Fruit fly (Drosophila melanogaster): Measurements from ENCODE around the gene CG14052.

Gene CG14052

DNA sequence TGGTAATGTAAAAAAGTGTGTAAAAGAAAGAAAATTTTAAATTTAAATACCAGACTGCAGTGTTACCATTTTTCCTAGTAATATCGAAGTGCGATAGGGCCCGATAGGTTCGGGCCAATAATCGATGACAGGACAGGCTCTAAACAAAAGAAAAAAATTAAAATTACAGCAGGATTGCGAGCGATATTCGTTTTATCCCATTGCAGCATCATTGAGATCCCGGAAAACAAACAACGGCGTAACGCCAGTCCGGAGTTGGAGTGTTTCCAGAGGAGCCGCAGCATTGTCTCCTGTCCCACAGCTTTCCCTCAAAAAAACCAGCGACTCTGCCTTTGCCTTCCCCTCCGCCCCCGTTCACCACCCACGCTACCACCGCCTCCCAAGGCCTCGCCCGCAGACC lies 1.6 kb downstream of the CG14052 start, which contains the start of gene pcx:
pcx (plus strand) TSS at position 159 of the 400 bp plus-strand sequence.
- no peak for TF ChIP-seq Clk (GFP tag; optimal IDR thresholded peaks at IDR 0.05)
- TF ChIP-seq CG7101 (tag; optimal IDR thresholded peaks at IDR 0.05), result no peak
- no peak for TF ChIP-seq Mnt (GFP tag; optimal IDR thresholded peaks at IDR 0.05)
- TF ChIP-seq bab1 (GFP tag; optimal IDR thresholded peaks at IDR 0.05), result no peak
- no peak for TF ChIP-seq toe (GFP tag; optimal IDR thresholded peaks at IDR 0.05)
- TF ChIP-seq tj (GFP tag; optimal IDR thresholded peaks at IDR 0.05), result no peak

DNA sequence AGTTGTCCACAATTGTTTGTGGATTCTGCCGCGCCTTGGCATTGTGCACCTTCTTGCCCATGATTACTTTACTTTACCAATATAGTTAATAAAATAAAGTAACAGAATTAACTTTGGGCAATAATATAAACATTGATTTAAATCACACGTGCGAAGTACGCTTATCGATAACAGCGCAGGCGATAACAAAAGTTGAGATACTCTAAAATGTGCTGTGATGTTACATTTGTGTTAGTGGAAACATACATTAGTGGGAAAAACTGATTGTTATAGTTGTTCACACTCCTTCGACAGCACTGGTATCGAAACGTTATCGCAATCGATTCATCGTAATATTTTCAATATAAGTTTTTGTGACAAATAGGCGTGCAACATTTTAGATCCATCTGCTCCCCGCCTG lies 18.3 kb downstream of the CG14052 start, which contains the start of gene kz:
kz (minus strand) TSS at position 194 of the 400 bp plus-strand sequence.
- TF ChIP-seq CG7045 (GFP tag; optimal IDR thresholded peaks at IDR 0.05) (no peak), CG33017 (tag; optimal IDR thresholded peaks at IDR 0.05) (no peak), tj (GFP tag; optimal IDR thresholded peaks at IDR 0.05) (no peak), Crg-1 (GFP tag; optimal IDR thresholded peaks at IDR 0.05) (no peak), bab1 (GFP tag; optimal IDR thresholded peaks at IDR 0.05) (peak; percentile 10), CG12768 (GFP tag; optimal IDR thresholded peaks at IDR 0.05) (no peak), toe (GFP tag; optimal IDR thresholded peaks at IDR 0.05) (no peak), CG5204 (GFP tag; optimal IDR thresholded peaks at IDR 0.05) (no peak), CG1620 (GFP tag; optimal IDR thresholded peaks at IDR 0.05) (no peak), CG14711 (tag; optimal IDR thresholded peaks at IDR 0.05) (no peak), Mnt (GFP tag; optimal IDR thresholded peaks at IDR 0.05) (peak; percentile 100), pad (GFP tag; optimal IDR thresholded peaks at IDR 0.05) (no peak), cnc (optimal IDR thresholded peaks at IDR 0.05) (no peak), ovo (GFP tag; optimal IDR thresholded peaks at IDR 0.05) (no peak), CG11617 (GFP tag; optimal IDR thresholded peaks at IDR 0.05) (no peak), cic (GFP tag; optimal IDR thresholded peaks at IDR 0.05) (no peak)

DNA sequence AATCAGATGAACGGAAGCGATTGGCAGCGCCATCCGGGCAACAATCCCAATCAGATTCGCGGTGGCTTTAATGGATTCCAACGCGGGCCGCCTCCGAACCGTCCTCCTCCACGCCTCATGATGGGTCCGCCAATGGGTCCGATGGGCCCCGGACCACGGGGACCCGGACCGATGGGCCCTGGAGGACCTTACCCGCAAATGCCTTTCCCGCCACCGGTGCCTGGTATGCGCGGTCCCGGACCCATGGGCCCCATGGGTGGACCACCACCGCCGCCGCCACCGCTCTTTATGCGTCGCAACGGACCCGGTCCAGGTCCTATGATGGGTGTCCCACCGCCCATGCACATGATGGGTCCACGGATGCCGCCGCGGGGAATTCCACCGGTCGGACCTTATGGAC lies 19.3 kb downstream of the CG14052 start:
- no peak for TF ChIP-seq CG11617 (GFP tag; optimal IDR thresholded peaks at IDR 0.05)
- TF ChIP-seq CG12768 (GFP tag; optimal IDR thresholded peaks at IDR 0.05), result no peak
- TF ChIP-seq CG7045 (GFP tag; optimal IDR thresholded peaks at IDR 0.05), result no peak
- no peak for TF ChIP-seq Hr96 (GFP tag; optimal IDR thresholded peaks at IDR 0.05)
- TF ChIP-seq kay (GFP tag; ENCODE audit: borderline replicate concordance), result no peak
- TF ChIP-seq CG7101 (tag; optimal IDR thresholded peaks at IDR 0.05), result no peak
- no peak for TF ChIP-seq cnc (optimal IDR thresholded peaks at IDR 0.05)

DNA sequence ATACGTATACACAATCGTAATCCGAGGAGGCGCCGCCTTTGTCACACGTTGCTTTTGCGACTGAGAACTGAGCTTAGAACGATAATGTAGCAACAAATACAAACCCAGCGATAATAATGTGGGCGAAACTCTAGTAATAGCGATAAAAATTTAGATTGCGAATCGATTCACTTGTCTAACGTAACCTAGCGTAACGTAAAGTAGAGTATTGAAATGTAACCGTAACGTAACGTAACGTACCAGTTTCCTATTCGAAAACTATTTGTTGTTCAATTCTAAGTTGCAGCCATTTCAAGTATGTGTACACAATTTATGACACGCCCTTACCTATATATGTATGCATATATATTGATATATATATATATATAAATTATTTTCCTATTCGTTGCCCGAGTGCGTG lies 21.2 kb downstream of the CG14052 start:
- TF ChIP-seq ovo (GFP tag; optimal IDR thresholded peaks at IDR 0.05) (no peak), kay (GFP tag; ENCODE audit: borderline replicate concordance) (no peak), CG12768 (GFP tag; optimal IDR thresholded peaks at IDR 0.05) (no peak), CG7101 (tag; optimal IDR thresholded peaks at IDR 0.05) (no peak), toe (GFP tag; optimal IDR thresholded peaks at IDR 0.05) (no peak), cnc (optimal IDR thresholded peaks at IDR 0.05) (no peak), Crg-1 (GFP tag; optimal IDR thresholded peaks at IDR 0.05) (no peak), CG7045 (GFP tag; optimal IDR thresholded peaks at IDR 0.05) (no peak), tj (GFP tag; optimal IDR thresholded peaks at IDR 0.05) (no peak), pad (GFP tag; optimal IDR thresholded peaks at IDR 0.05) (no peak), CG5204 (GFP tag; optimal IDR thresholded peaks at IDR 0.05) (no peak), CG14711 (tag; optimal IDR thresholded peaks at IDR 0.05) (no peak), Mnt (GFP tag; optimal IDR thresholded peaks at IDR 0.05) (no peak), cic (GFP tag; optimal IDR thresholded peaks at IDR 0.05) (no peak), Hr96 (GFP tag; optimal IDR thresholded peaks at IDR 0.05) (no peak), Clk (GFP tag; optimal IDR thresholded peaks at IDR 0.05) (no peak), bab1 (GFP tag; optimal IDR thresholded peaks at IDR 0.05) (no peak), CG11617 (GFP tag; optimal IDR thresholded peaks at IDR 0.05) (no peak), CG1620 (GFP tag; optimal IDR thresholded peaks at IDR 0.05) (no peak), CG33017 (tag; optimal IDR thresholded peaks at IDR 0.05) (no peak)

DNA sequence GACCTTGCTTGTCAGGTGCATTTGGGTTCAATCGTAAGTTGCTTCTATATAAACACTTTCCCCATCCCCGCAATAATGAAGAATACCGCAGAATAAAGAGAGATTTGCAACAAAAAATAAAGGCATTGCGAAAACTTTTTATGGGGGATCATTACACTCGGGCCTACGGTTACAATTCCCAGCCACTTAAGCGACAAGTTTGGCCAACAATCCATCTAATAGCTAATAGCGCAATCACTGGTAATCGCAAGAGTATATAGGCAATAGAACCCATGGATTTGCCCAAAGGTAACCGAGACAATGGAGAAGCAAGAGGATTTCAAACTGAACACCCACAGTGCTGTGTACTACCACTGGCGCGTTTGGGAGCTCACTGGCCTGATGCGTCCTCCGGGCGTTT lies 22.4 kb downstream of the CG14052 start, which contains the start of gene Or2a:
Or2a (plus strand) TSS at position 301 of the 400 bp plus-strand sequence.
- TF ChIP-seq Crg-1 (GFP tag; optimal IDR thresholded peaks at IDR 0.05), result no peak
- no peak for TF ChIP-seq toe (GFP tag; optimal IDR thresholded peaks at IDR 0.05)
- no peak for TF ChIP-seq CG11617 (GFP tag; optimal IDR thresholded peaks at IDR 0.05)
- no peak for TF ChIP-seq pad (GFP tag; optimal IDR thresholded peaks at IDR 0.05)
- no peak for TF ChIP-seq CG5204 (GFP tag; optimal IDR thresholded peaks at IDR 0.05)
- TF ChIP-seq tj (GFP tag; optimal IDR thresholded peaks at IDR 0.05), result no peak
- TF ChIP-seq bab1 (GFP tag; optimal IDR thresholded peaks at IDR 0.05), result no peak
- no peak for TF ChIP-seq CG33017 (tag; optimal IDR thresholded peaks at IDR 0.05)
- TF ChIP-seq Clk (GFP tag; optimal IDR thresholded peaks at IDR 0.05), result no peak
- TF ChIP-seq CG14711 (tag; optimal IDR thresholded peaks at IDR 0.05), result no peak
- TF ChIP-seq CG7045 (GFP tag; optimal IDR thresholded peaks at IDR 0.05), result no peak
- no peak for TF ChIP-seq Hr96 (GFP tag; optimal IDR thresholded peaks at IDR 0.05)
- TF ChIP-seq kay (GFP tag; ENCODE audit: borderline replicate concordance), result no peak
- TF ChIP-seq Mnt (GFP tag; optimal IDR thresholded peaks at IDR 0.05), result no peak
- TF ChIP-seq CG12768 (GFP tag; optimal IDR thresholded peaks at IDR 0.05), result no peak
- TF ChIP-seq CG1620 (GFP tag; optimal IDR thresholded peaks at IDR 0.05), result no peak
- TF ChIP-seq ovo (GFP tag; optimal IDR thresholded peaks at IDR 0.05), result no peak

DNA sequence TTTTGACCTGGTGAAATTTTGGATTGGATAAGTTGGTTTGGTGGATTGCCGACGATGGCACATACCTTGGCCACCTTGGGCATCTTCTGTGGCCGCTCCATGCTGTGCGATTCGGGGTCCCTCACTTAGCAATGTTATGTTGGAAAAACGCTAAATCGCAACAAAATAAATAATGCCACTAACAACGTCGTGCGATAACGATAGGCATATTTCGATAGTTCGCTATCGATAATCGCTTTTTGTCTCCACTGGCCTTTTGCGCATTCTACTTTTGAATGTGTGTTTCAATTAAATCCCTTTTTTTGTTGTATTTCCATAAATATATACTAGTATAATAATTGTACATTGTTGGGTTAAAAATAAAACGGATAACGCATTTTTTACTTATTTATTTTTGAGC lies 26.2 kb downstream of the CG14052 start, which contains the start of gene crn:
crn (minus strand) TSS at position 221 of the 400 bp plus-strand sequence.
- TF ChIP-seq CG11617 (GFP tag; optimal IDR thresholded peaks at IDR 0.05), result no peak
- TF ChIP-seq Mnt (GFP tag; optimal IDR thresholded peaks at IDR 0.05), result peak; percentile 5

DNA sequence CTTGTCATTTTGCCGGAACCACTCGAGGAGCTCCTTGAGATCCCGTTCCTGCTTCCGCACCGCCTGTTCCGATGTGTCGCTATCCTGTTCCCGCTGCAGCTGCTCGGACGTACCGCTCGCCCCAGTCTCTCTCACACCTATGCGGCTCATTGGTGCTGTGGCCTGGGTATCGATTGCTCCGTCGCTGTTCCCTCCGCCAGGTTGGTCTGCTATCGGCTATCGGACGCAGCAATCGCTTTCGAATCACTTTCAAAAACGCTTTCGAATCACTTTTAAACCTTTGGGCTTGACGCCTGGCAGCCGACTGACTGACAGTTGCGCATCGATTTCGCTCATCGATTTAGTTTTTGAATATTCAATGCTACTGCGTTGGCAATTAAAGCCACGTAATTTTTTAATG lies 28.1 kb downstream of the CG14052 start, which contains the start of gene CG3191:
CG3191 (minus strand) TSS at position 306 of the 400 bp plus-strand sequence.
- TF ChIP-seq CG7101 (tag; optimal IDR thresholded peaks at IDR 0.05) (no peak), toe (GFP tag; optimal IDR thresholded peaks at IDR 0.05) (no peak), CG5204 (GFP tag; optimal IDR thresholded peaks at IDR 0.05) (no peak), CG11617 (GFP tag; optimal IDR thresholded peaks at IDR 0.05) (no peak), Crg-1 (GFP tag; optimal IDR thresholded peaks at IDR 0.05) (no peak), CG12768 (GFP tag; optimal IDR thresholded peaks at IDR 0.05) (no peak), CG14711 (tag; optimal IDR thresholded peaks at IDR 0.05) (no peak), bab1 (GFP tag; optimal IDR thresholded peaks at IDR 0.05) (no peak), pad (GFP tag; optimal IDR thresholded peaks at IDR 0.05) (no peak), cnc (optimal IDR thresholded peaks at IDR 0.05) (no peak), CG33017 (tag; optimal IDR thresholded peaks at IDR 0.05) (no peak)

Data from whole organism, adult.